Worm (Caenorhabditis elegans): ENCODE data around the gene H37A05.2.

The H37A05.2 gene

DNA sequence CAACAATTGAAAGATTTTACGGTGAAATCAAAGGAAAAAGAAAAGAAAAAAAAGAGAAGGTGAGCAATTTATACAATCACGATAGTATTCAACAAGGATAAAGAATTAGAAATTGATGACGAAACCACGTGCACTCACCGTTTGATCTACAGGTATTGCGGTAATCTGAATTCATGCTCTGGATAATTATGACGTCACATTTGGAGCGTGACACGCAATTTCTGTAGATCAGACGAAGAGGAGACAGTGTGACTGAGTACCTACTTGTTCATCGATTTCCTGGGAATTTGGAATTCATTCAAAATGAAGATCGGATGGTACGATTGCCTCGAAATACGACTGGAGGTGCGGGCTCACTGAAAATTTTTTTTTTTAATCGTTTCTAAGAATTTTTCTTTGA is 35.7 kb downstream of the H37A05.2 start:
- TF ChIP-seq unc-39 (tag; optimal IDR thresholded peaks at IDR 0.05) (no peak), elt-1 (tag; optimal IDR thresholded peaks at IDR 0.05) (no peak), lin-11 (tag; optimal IDR thresholded peaks at IDR 0.05) (no peak), ZK546.5 (tag; optimal IDR thresholded peaks at IDR 0.05) (no peak), nhr-25 (tag; optimal IDR thresholded peaks at IDR 0.05) (no peak), ztf-4 (tag; optimal IDR thresholded peaks at IDR 0.05) (no peak), unc-55 (GFP tag; optimal IDR thresholded peaks at IDR 0.05) (no peak), gmeb-1 (tag; optimal IDR thresholded peaks at IDR 0.05) (no peak), peb-1 (tag; optimal IDR thresholded peaks at IDR 0.05) (no peak), mab-5 (tag; optimal IDR thresholded peaks at IDR 0.05) (no peak), lin-39 (tag; optimal IDR thresholded peaks at IDR 0.05) (no peak), zag-1 (tag; optimal IDR thresholded peaks at IDR 0.05) (no peak), ama-1 (optimal IDR thresholded peaks at IDR 0.05) (no peak), C34F6.9 (tag; optimal IDR thresholded peaks at IDR 0.05) (no peak), sma-9 (GFP tag; optimal IDR thresholded peaks at IDR 0.05) (no peak), sma-9 (tag; optimal IDR thresholded peaks at IDR 0.05) (no peak), egl-27 (tag; optimal IDR thresholded peaks at IDR 0.05) (no peak), nhr-11 (tag; optimal IDR thresholded peaks at IDR 0.05) (no peak), ceh-82 (tag; optimal IDR thresholded peaks at IDR 0.05) (no peak)

ce11 chrV:13593083-13593482 is 41.0 kb downstream of the H37A05.2 start, which contains the start of gene F53F4.4:
TSS of gene F53F4.4 (plus strand) at chrV:13593383.
- TF ChIP-seq nhr-129 (tag; optimal IDR thresholded peaks at IDR 0.05) (no peak), nhr-77 (tag; optimal IDR thresholded peaks at IDR 0.05) (no peak), lin-13 (GFP tag; optimal IDR thresholded peaks at IDR 0.05) (no peak), blmp-1 (tag; optimal IDR thresholded peaks at IDR 0.05; ENCODE audit: insufficient read depth) (no peak), unc-39 (tag; optimal IDR thresholded peaks at IDR 0.05) (no peak), Y55F3AM.14 (GFP tag; optimal IDR thresholded peaks at IDR 0.05) (no peak), C34F6.9 (tag; optimal IDR thresholded peaks at IDR 0.05) (no peak), snpc-4 (tag; optimal IDR thresholded peaks at IDR 0.05) (no peak), peb-1 (tag; optimal IDR thresholded peaks at IDR 0.05) (no peak), sma-9 (GFP tag; optimal IDR thresholded peaks at IDR 0.05) (no peak), sma-9 (tag; optimal IDR thresholded peaks at IDR 0.05) (no peak), elt-1 (tag; optimal IDR thresholded peaks at IDR 0.05) (no peak), nhr-21 (tag; optimal IDR thresholded peaks at IDR 0.05) (no peak), sem-4 (tag; optimal IDR thresholded peaks at IDR 0.05) (no peak), ZK546.5 (tag; optimal IDR thresholded peaks at IDR 0.05) (no peak), crh-2 (tag; optimal IDR thresholded peaks at IDR 0.05) (no peak)

DNA sequence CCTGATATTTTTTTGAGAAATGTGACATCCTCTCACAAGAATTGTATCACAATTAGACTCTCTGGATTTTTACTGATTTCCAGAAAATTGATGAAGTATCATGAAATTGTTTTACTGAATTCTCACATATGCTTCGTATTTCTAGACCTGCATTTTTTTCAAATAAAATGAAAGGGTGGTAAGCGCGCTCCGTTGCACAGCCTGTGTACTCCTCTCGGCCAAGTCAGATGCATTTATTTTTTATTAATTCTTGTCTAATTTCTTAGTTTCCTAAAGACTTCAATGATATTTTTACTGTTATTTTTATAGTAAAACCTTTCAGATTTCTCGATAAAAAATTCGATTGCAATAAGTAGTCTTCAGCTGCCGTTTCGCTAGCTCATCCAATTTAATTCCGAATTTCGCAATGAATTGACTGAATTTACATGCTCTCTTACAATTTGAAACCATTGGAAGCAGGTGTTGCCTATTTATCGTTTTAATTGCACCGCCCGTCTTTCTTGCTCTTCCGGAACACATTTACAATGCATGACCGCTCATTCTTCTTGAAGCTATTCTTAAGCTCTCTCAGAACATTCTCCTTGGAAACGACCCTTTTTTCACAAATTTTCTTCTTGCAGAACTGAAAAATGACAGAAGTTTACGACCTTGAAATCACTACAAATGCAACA is 42.4 kb downstream of the H37A05.2 start, which contains the start of gene tbcb-1:
tbcb-1 (plus strand) TSS at position 621 of the 671 bp plus-strand sequence.
- no peak for TF ChIP-seq nhr-77 (tag; optimal IDR thresholded peaks at IDR 0.05)
- TF ChIP-seq nhr-11 (tag; optimal IDR thresholded peaks at IDR 0.05) = no peak
- no peak for TF ChIP-seq ZK546.5 (tag; optimal IDR thresholded peaks at IDR 0.05)
- peak in 1 of 2 experiments; percentile 55 for TF ChIP-seq lsy-2 (tag; optimal IDR thresholded peaks at IDR 0.05)
- TF ChIP-seq mbf-1 (tag; optimal IDR thresholded peaks at IDR 0.05) = no peak
- TF ChIP-seq sem-4 (tag; optimal IDR thresholded peaks at IDR 0.05) = no peak
- TF ChIP-seq lin-39 (tag; optimal IDR thresholded peaks at IDR 0.05) = no peak
- peak; percentile 35 for TF ChIP-seq nhr-25 (tag; optimal IDR thresholded peaks at IDR 0.05)
- TF ChIP-seq ceh-16 (tag; optimal IDR thresholded peaks at IDR 0.05) = no peak
- no peak for TF ChIP-seq mab-5 (tag; optimal IDR thresholded peaks at IDR 0.05)
- TF ChIP-seq nhr-10 (tag; optimal IDR thresholded peaks at IDR 0.05) = no peak
- TF ChIP-seq egl-27 (tag; optimal IDR thresholded peaks at IDR 0.05) = no peak
- peak; percentile 31 for TF ChIP-seq sma-9 (GFP tag; optimal IDR thresholded peaks at IDR 0.05)
- no peak for TF ChIP-seq sma-9 (tag; optimal IDR thresholded peaks at IDR 0.05)
- no peak for TF ChIP-seq skn-1 (tag; optimal IDR thresholded peaks at IDR 0.05)
- TF ChIP-seq F13H6.1 (tag; optimal IDR thresholded peaks at IDR 0.05) = no peak
- no peak for TF ChIP-seq unc-55 (GFP tag; optimal IDR thresholded peaks at IDR 0.05)
- TF ChIP-seq gmeb-1 (tag; optimal IDR thresholded peaks at IDR 0.05) = peak; percentile 35
- TF ChIP-seq ztf-4 (tag; optimal IDR thresholded peaks at IDR 0.05) = no peak
- TF ChIP-seq mdl-1 (tag; optimal IDR thresholded peaks at IDR 0.05) = no peak
- TF ChIP-seq lin-13 (GFP tag; optimal IDR thresholded peaks at IDR 0.05) = no peak
- no peak for TF ChIP-seq Y55F3AM.14 (GFP tag; optimal IDR thresholded peaks at IDR 0.05)
- TF ChIP-seq elt-1 (tag; optimal IDR thresholded peaks at IDR 0.05) = no peak
- no peak for TF ChIP-seq blmp-1 (tag; optimal IDR thresholded peaks at IDR 0.05; ENCODE audit: insufficient read depth)
- TF ChIP-seq nhr-21 (tag; optimal IDR thresholded peaks at IDR 0.05) = no peak
- no peak for TF ChIP-seq dmd-4 (tag; optimal IDR thresholded peaks at IDR 0.05)
- no peak for TF ChIP-seq ztf-1 (GFP tag; conservative IDR thresholded peaks at IDR 0.05)
- no peak for TF ChIP-seq alr-1 (tag; optimal IDR thresholded peaks at IDR 0.05)
- no peak for TF ChIP-seq elt-3 (tag; optimal IDR thresholded peaks at IDR 0.05)
- TF ChIP-seq R02D3.7 (tag; optimal IDR thresholded peaks at IDR 0.05) = no peak
- TF ChIP-seq nhr-23 (tag; optimal IDR thresholded peaks at IDR 0.05) = no peak
- TF ChIP-seq ceh-82 (tag; optimal IDR thresholded peaks at IDR 0.05) = no peak
- TF ChIP-seq ama-1 (optimal IDR thresholded peaks at IDR 0.05) = no peak
- no peak for TF ChIP-seq unc-62 (GFP tag; optimal IDR thresholded peaks at IDR 0.05)
- TF ChIP-seq fos-1 (tag; optimal IDR thresholded peaks at IDR 0.05) = no peak
- TF ChIP-seq peb-1 (tag; optimal IDR thresholded peaks at IDR 0.05) = no peak
- TF ChIP-seq nhr-12 (tag; optimal IDR thresholded peaks at IDR 0.05) = no peak
- no peak for TF ChIP-seq zag-1 (tag; optimal IDR thresholded peaks at IDR 0.05)
- TF ChIP-seq sma-3 (GFP tag; optimal IDR thresholded peaks at IDR 0.05) = peak; percentile 8
- no peak for TF ChIP-seq aly-2 (tag; optimal IDR thresholded peaks at IDR 0.05)
- TF ChIP-seq lin-11 (tag; optimal IDR thresholded peaks at IDR 0.05) = no peak
